Worm (Caenorhabditis elegans): ENCODE results near the gene R07E5.17.
A peak's percentile ranks its signal among the peaks of the same experiment; 100 is the strongest.

R07E5.17 gene

DNA sequence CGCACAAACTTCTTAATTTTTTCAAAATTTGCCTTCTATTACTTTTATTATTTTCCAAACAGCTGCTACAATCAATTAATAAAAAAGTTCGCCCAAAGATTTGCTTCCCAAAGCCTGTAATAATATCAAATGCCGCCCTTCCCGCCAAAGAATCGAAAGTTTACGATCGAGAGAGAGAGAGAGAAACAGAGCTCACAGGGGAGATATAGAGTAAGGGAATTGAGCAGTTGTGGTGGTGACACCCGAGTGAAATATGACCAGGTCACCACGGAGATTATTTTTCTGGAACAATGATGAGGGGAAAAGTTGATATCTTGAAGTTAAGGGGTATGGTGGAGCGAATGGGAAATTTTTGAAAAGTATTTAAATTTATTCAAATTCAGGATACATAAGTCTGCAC is 44.3 kb downstream of the R07E5.17 start:
- TF ChIP-seq ztf-18 (tag; optimal IDR thresholded peaks at IDR 0.05) (no peak), unc-62 (GFP tag; optimal IDR thresholded peaks at IDR 0.05) (no peak), rpc-1 (optimal IDR thresholded peaks at IDR 0.05) (no peak), rpc-1 (tag; optimal IDR thresholded peaks at IDR 0.05) (no peak), Y95B8A.8 (GFP tag; IDR thresholded peaks at IDR 0.05) (no peak), egl-18 (GFP tag; IDR thresholded peaks at IDR 0.05) (no peak), akir-1 (GFP tag; optimal IDR thresholded peaks at IDR 0.05) (no peak), nfya-1 (tag; optimal IDR thresholded peaks at IDR 0.05; ENCODE audit: borderline replicate concordance, insufficient read depth) (no peak), nhr-90 (tag; optimal IDR thresholded peaks at IDR 0.05) (no peak), D2030.7 (GFP tag; IDR thresholded peaks at IDR 0.05) (no peak), mcd-1 (GFP tag; IDR thresholded peaks at IDR 0.05) (no peak), attf-5 (GFP tag; optimal IDR thresholded peaks at IDR 0.05) (no peak), ama-1 (optimal IDR thresholded peaks at IDR 0.05) (no peak), ama-1 (GFP tag; optimal IDR thresholded peaks at IDR 0.05) (no peak), madf-8 (GFP tag; conservative IDR thresholded peaks at IDR 0.05) (no peak), hmg-20 (GFP tag; IDR thresholded peaks at IDR 0.05) (no peak), rcor-1 (GFP tag; IDR thresholded peaks at IDR 0.05) (no peak), ets-4 (GFP tag; optimal IDR thresholded peaks at IDR 0.05) (no peak), zfh-2 (GFP tag; conservative IDR thresholded peaks at IDR 0.05) (no peak), B0261.1 (tag; optimal IDR thresholded peaks at IDR 0.05) (no peak)

DNA sequence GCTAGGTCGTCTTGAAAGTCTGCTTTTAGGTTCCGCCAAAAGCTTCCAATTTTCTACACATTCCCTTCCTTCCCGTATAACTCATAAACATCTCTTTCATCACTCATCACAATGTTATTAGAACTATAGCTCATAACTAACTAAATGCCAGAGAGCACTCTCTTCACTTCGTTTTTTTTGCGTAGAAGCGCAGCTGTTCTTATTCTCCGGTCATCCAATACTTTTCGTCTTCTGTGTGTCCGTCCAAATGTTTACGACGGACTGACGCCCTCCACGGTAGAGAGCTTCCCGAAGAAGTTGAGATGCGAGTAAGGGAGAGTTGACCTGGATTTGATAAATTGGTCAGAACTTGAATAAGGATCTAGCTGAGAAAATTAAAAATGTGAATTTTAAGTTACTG is 45.0 kb downstream of the R07E5.17 start:
- no peak for TF ChIP-seq him-1 (tag; optimal IDR thresholded peaks at IDR 0.05)
- no peak for TF ChIP-seq F57C9.4 (tag; optimal IDR thresholded peaks at IDR 0.05)
- TF ChIP-seq ceh-79 (tag; optimal IDR thresholded peaks at IDR 0.05), result no peak

DNA sequence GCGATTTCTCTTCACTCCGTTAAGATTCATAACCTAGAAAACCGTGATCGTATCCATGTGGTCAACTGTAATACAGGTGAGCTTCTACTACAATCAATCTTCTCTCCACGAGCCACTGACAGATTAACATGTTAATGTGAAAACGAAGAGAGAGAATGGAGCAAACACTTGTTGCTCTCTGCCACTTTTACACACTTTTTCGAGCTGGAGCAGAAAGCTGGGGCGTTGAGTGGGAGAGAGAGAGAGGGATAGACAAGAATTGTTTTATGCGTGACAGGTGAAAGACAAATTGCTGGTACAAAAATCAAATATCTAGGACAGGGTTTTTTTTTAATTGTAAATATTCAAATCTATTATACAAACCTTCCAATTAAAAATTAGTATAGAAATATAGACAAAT is 45.9 kb downstream of the R07E5.17 start:
- TF ChIP-seq somi-1 (GFP tag; optimal IDR thresholded peaks at IDR 0.05) (no peak), bed-2 (GFP tag; IDR thresholded peaks at IDR 0.05) (no peak), zim-3 (tag; optimal IDR thresholded peaks at IDR 0.05) (no peak), lin-35 (GFP tag; optimal IDR thresholded peaks at IDR 0.05) (no peak), zfh-2 (GFP tag; conservative IDR thresholded peaks at IDR 0.05) (no peak), F22D6.2 (tag; optimal IDR thresholded peaks at IDR 0.05) (no peak), D2030.7 (GFP tag; IDR thresholded peaks at IDR 0.05) (no peak), akir-1 (GFP tag; optimal IDR thresholded peaks at IDR 0.05) (no peak), F57C9.4 (tag; optimal IDR thresholded peaks at IDR 0.05) (no peak), sdz-38 (tag; optimal IDR thresholded peaks at IDR 0.05) (no peak), Y95B8A.8 (GFP tag; IDR thresholded peaks at IDR 0.05) (no peak), chd-7 (tag; optimal IDR thresholded peaks at IDR 0.05) (no peak), K11D2.4 (GFP tag; IDR thresholded peaks at IDR 0.05) (no peak), ets-4 (GFP tag; optimal IDR thresholded peaks at IDR 0.05) (no peak), dpff-1 (tag; optimal IDR thresholded peaks at IDR 0.05) (no peak), lin-54 (GFP tag; optimal IDR thresholded peaks at IDR 0.05) (no peak), lin-40 (tag; optimal IDR thresholded peaks at IDR 0.05) (no peak), lag-1 (GFP tag; IDR thresholded peaks at IDR 0.05) (no peak), ZK185.1 (tag; optimal IDR thresholded peaks at IDR 0.05; ENCODE audit: poor library complexity, severe bottlenecking) (no peak), snpc-1.3 (tag; optimal IDR thresholded peaks at IDR 0.05; ENCODE audit: insufficient read depth) (no peak)

DNA sequence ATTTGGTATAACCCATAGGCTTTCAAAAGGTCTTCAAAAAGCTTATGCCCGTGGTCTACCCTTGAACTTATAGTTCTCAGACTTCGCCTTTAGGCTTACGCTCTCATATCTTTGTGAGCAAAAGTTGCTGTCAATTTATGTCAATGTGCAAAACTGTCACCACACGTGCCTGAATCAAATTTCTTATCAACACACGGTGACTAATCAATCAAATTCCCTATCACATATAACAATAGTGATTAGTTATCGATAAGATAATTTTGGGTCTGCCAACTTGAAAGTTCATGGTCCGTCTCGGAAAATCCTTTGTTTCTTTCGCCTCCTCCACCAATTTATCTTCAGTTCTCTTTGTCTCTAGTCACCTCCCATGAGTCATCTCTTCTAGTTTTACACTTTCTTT is 46.8 kb downstream of the R07E5.17 start:
- TF ChIP-seq lsl-1 (GFP tag; optimal IDR thresholded peaks at IDR 0.05) (no peak), let-526 (GFP tag; IDR thresholded peaks at IDR 0.05) (no peak), bed-2 (GFP tag; IDR thresholded peaks at IDR 0.05) (no peak), him-1 (tag; optimal IDR thresholded peaks at IDR 0.05) (no peak), Y95B8A.8 (GFP tag; IDR thresholded peaks at IDR 0.05) (no peak), F55B11.4 (tag; optimal IDR thresholded peaks at IDR 0.05; ENCODE audit: borderline replicate concordance, insufficient read depth) (no peak), nhr-80 (tag; optimal IDR thresholded peaks at IDR 0.05) (peak; percentile 34), mel-28 (tag; optimal IDR thresholded peaks at IDR 0.05; ENCODE audit: borderline replicate concordance) (no peak)

Data from whole organism, young adult.